Fruit fly (Drosophila melanogaster) whole organism, prepupa: ENCODE measurements around the gene Edg78E.

Experiments
- Blimp-1 ChIP-seq: fragments of 200-800 bp; sonication (Bioruptor generic); optimal IDR thresholded peaks from 3 replicates; lab custom pipeline; 2017; ENCODE audit warnings: missing biosample characterization, missing genetic modification characterization, mild to moderate bottlenecking, moderate library complexity, missing genetic modification reagents
- CG10631 ChIP-seq: fragments of 200-800 bp; sonication (Bioruptor generic); optimal IDR thresholded peaks from 2 replicates; lab custom pipeline; 2016; ENCODE audit warnings: missing biosample characterization, missing genetic modification characterization
- CG10669 ChIP-seq: fragments of 200-800 bp; sonication (Bioruptor generic); optimal IDR thresholded peaks from 3 replicates; lab custom pipeline; 2018; ENCODE audit warnings: missing biosample characterization, mild to moderate bottlenecking, missing genetic modification characterization, moderate library complexity
- CG11762 ChIP-seq: fragments of 200-800 bp; sonication (Bioruptor generic); optimal IDR thresholded peaks from 3 replicates; lab custom pipeline; 2016; ENCODE audit warnings: missing biosample characterization, missing genetic modification characterization; ENCODE audit not compliant: insufficient read depth
- CG15336 ChIP-seq: fragments of 200-800 bp; sonication (Bioruptor generic); IDR thresholded peaks from 2 replicates; pipeline ENCODE4 v1.3.6; 2022; ENCODE audit warnings: missing biosample characterization, missing genetic modification characterization
- CG1621 ChIP-seq: fragments of 200-800 bp; sonication (Bioruptor generic); optimal IDR thresholded peaks from 3 replicates; lab custom pipeline; 2018; ENCODE audit warnings: missing biosample characterization, mild to moderate bottlenecking, missing genetic modification characterization
- CG16779 ChIP-seq: fragments of 200-800 bp; sonication (Bioruptor generic); optimal IDR thresholded peaks from 3 replicates; lab custom pipeline; 2017; ENCODE audit warnings: missing biosample characterization, mild to moderate bottlenecking, missing genetic modification characterization
- CG31627 ChIP-seq: fragments of 200-800 bp; sonication (Bioruptor generic); optimal IDR thresholded peaks from 3 replicates; lab custom pipeline; 2016; ENCODE audit warnings: missing biosample characterization, missing genetic modification characterization
- CG32006 ChIP-seq: fragments of 200-800 bp; sonication (Bioruptor generic); optimal IDR thresholded peaks from 3 replicates; lab custom pipeline; 2017; ENCODE audit warnings: missing biosample characterization, mild to moderate bottlenecking, missing genetic modification characterization
- CG34406 ChIP-seq: fragments of 200-800 bp; sonication (Bioruptor generic); optimal IDR thresholded peaks from 3 replicates; lab custom pipeline; 2016; ENCODE audit warnings: missing biosample characterization, missing genetic modification characterization
- CG3919 ChIP-seq: fragments of 200-800 bp; sonication (Bioruptor generic); optimal IDR thresholded peaks from 3 replicates; lab custom pipeline; 2016; ENCODE audit warnings: missing biosample characterization, missing genetic modification characterization
- CG4318 ChIP-seq: fragments of 200-800 bp; sonication (Bioruptor generic); optimal IDR thresholded peaks from 3 replicates; lab custom pipeline; 2017; ENCODE audit warnings: missing biosample characterization, mild to moderate bottlenecking, missing genetic modification characterization
- CG6163 ChIP-seq: fragments of 200-800 bp; sonication (Bioruptor generic); IDR thresholded peaks from 3 replicates; pipeline ENCODE4 v1.3.6; 2022; ENCODE audit warnings: missing biosample characterization, missing genetic modification characterization
- CG6276 ChIP-seq: fragments of 200-800 bp; sonication (Bioruptor generic); optimal IDR thresholded peaks from 2 replicates; lab custom pipeline; 2017; ENCODE audit warnings: missing biosample characterization, mild to moderate bottlenecking, missing genetic modification characterization
- CG6792 ChIP-seq: fragments of 200-800 bp; sonication (Bioruptor generic); optimal IDR thresholded peaks from 3 replicates; lab custom pipeline; 2016; ENCODE audit warnings: missing biosample characterization, missing genetic modification characterization
- CG6808 ChIP-seq: fragments of 200-800 bp; sonication (Bioruptor generic); optimal IDR thresholded peaks from 3 replicates; lab custom pipeline; 2017; ENCODE audit warnings: missing biosample characterization, missing genetic modification characterization, mild to moderate bottlenecking, moderate library complexity, missing genetic modification reagents
- CG6854 ChIP-seq: fragments of 200-800 bp; sonication (Bioruptor generic); optimal IDR thresholded peaks from 2 replicates; lab custom pipeline; 2017; ENCODE audit warnings: missing biosample characterization, mild to moderate bottlenecking, missing genetic modification characterization
- CG7368 ChIP-seq: fragments of 200-800 bp; sonication (Bioruptor generic); optimal IDR thresholded peaks from 3 replicates; lab custom pipeline; 2016; ENCODE audit warnings: missing biosample characterization, missing genetic modification characterization
- CG8319 ChIP-seq: fragments of 200-800 bp; sonication (Bioruptor generic); optimal IDR thresholded peaks from 3 replicates; lab custom pipeline; 2016; ENCODE audit warnings: missing biosample characterization, missing genetic modification characterization
- CG8632 ChIP-seq: fragments of 200-800 bp; sonication (Bioruptor generic); optimal IDR thresholded peaks from 3 replicates; lab custom pipeline; 2016; ENCODE audit warnings: missing biosample characterization, missing genetic modification characterization
- CG9139 ChIP-seq: fragments of 200-800 bp; sonication (Bioruptor generic); optimal IDR thresholded peaks from 3 replicates; lab custom pipeline; 2017; ENCODE audit warnings: missing biosample characterization, mild to moderate bottlenecking, missing genetic modification characterization
- Eip75B ChIP-seq: fragments of 200-800 bp; sonication (Bioruptor generic); optimal IDR thresholded peaks from 3 replicates; lab custom pipeline; 2016; ENCODE audit warnings: missing biosample characterization, missing genetic modification characterization
- Eip78C ChIP-seq: fragments of 200-800 bp; sonication (Bioruptor generic); peaks from one replicate; lab custom pipeline; 2016; ENCODE audit warnings: missing biosample characterization, missing genetic modification characterization
- Eip93F ChIP-seq: fragments of 200-800 bp; sonication (Bioruptor generic); optimal IDR thresholded peaks from 2 replicates; lab custom pipeline; 2016; ENCODE audit warnings: missing biosample characterization, mild to moderate bottlenecking, missing genetic modification characterization
- Ets21C ChIP-seq: fragments of 200-800 bp; sonication (Bioruptor generic); optimal IDR thresholded peaks from 3 replicates; lab custom pipeline; 2016; ENCODE audit warnings: missing biosample characterization, missing genetic modification characterization
- Ets96B ChIP-seq: fragments of 200-800 bp; optimal IDR thresholded peaks from 2 replicates; lab custom pipeline; 2019; ENCODE audit warnings: missing biosample characterization, mild to moderate bottlenecking, missing genetic modification characterization, moderate library complexity
- Gug ChIP-seq: fragments of 200-800 bp; sonication (Bioruptor generic); IDR thresholded peaks from 2 replicates; pipeline ENCODE4 v1.3.6; 2022; ENCODE audit warnings: missing biosample characterization, missing genetic modification characterization
- Hr38 ChIP-seq: sonication (Bioruptor generic); optimal IDR thresholded peaks from 2 replicates; lab custom pipeline; 2016; ENCODE audit warnings: missing biosample characterization, missing genetic modification characterization
- Hr39 ChIP-seq: fragments of 200-800 bp; sonication (Bioruptor generic); optimal IDR thresholded peaks from 2 replicates; lab custom pipeline; 2016; ENCODE audit warnings: missing biosample characterization, missing genetic modification characterization
- Hr4 ChIP-seq: fragments of 200-800 bp; sonication (Bioruptor generic); optimal IDR thresholded peaks from 3 replicates; lab custom pipeline; 2016; ENCODE audit warnings: missing biosample characterization, missing genetic modification characterization
- Lpt ChIP-seq: fragments of 200-800 bp; sonication (Bioruptor generic); optimal IDR thresholded peaks from 3 replicates; lab custom pipeline; 2016; ENCODE audit warnings: missing biosample characterization, missing genetic modification characterization
- Met ChIP-seq: fragments of 200-800 bp; sonication (Bioruptor generic); optimal IDR thresholded peaks from 3 replicates; lab custom pipeline; 2016; ENCODE audit warnings: missing biosample characterization, missing genetic modification characterization
- Smox ChIP-seq: fragments of 200-800 bp; sonication (Bioruptor generic); optimal IDR thresholded peaks from 3 replicates; lab custom pipeline; 2016; ENCODE audit warnings: missing biosample characterization, missing genetic modification characterization
- Sox14 ChIP-seq: fragments of 200-800 bp; sonication (Bioruptor generic); optimal IDR thresholded peaks from 3 replicates; lab custom pipeline; 2016; ENCODE audit warnings: missing biosample characterization, missing genetic modification characterization
- Sox15 ChIP-seq: fragments of 200-800 bp; sonication (Bioruptor generic); optimal IDR thresholded peaks from 3 replicates; lab custom pipeline; 2016; ENCODE audit warnings: missing biosample characterization, missing genetic modification characterization
- cyc ChIP-seq: fragments of 200-800 bp; sonication (Bioruptor generic); optimal IDR thresholded peaks from 3 replicates; lab custom pipeline; 2016; ENCODE audit warnings: missing biosample characterization, missing genetic modification characterization
- dac ChIP-seq: fragments of 200-800 bp; sonication (Bioruptor generic); optimal IDR thresholded peaks from 2 replicates; lab custom pipeline; 2017; ENCODE audit warnings: missing biosample characterization, mild to moderate bottlenecking, missing genetic modification characterization
- esn ChIP-seq: fragments of 200-800 bp; sonication (Bioruptor generic); optimal IDR thresholded peaks from 2 replicates; lab custom pipeline; 2016; ENCODE audit warnings: missing biosample characterization, mild to moderate bottlenecking, missing genetic modification characterization, moderate library complexity
- fd59A ChIP-seq: fragments of 200-800 bp; sonication (Bioruptor generic); optimal IDR thresholded peaks from 2 replicates; lab custom pipeline; 2017; ENCODE audit warnings: missing biosample characterization, mild to moderate bottlenecking, missing genetic modification characterization, missing genetic modification reagents
- fkh ChIP-seq: fragments of 200-800 bp; sonication (Bioruptor generic); optimal IDR thresholded peaks from 3 replicates; lab custom pipeline; 2017; ENCODE audit warnings: missing biosample characterization, mild to moderate bottlenecking, missing genetic modification characterization, moderate library complexity
- lz ChIP-seq: fragments of 200-800 bp; sonication (Bioruptor generic); optimal IDR thresholded peaks from 3 replicates; lab custom pipeline; 2016; ENCODE audit warnings: missing biosample characterization, missing genetic modification characterization
- net ChIP-seq: fragments of 200-800 bp; sonication (Bioruptor generic); optimal IDR thresholded peaks from 3 replicates; lab custom pipeline; 2016; ENCODE audit warnings: missing biosample characterization, missing genetic modification characterization
- salr ChIP-seq, 2 experiments: fragments of 200-800 bp; sonication (Bioruptor generic); optimal IDR thresholded peaks; 3 replicates each; lab custom pipeline; 2016 to 2018; ENCODE audit warnings: missing biosample characterization in 2 of 2, missing genetic modification characterization in 2 of 2, mild to moderate bottlenecking in 1 of 2
- spab ChIP-seq: fragments of 200-800 bp; sonication (Bioruptor generic); optimal IDR thresholded peaks from 2 replicates; lab custom pipeline; 2017; ENCODE audit warnings: missing biosample characterization, mild to moderate bottlenecking, missing genetic modification characterization, missing genetic modification reagents
- topi ChIP-seq: fragments of 200-800 bp; sonication (Bioruptor generic); optimal IDR thresholded peaks from 3 replicates; lab custom pipeline; 2016; ENCODE audit warnings: missing biosample characterization, missing genetic modification characterization
- vri ChIP-seq: fragments of 200-800 bp; sonication (Bioruptor generic); optimal IDR thresholded peaks from 3 replicates; lab custom pipeline; 2016; ENCODE audit warnings: missing biosample characterization, mild to moderate bottlenecking, missing genetic modification characterization

The Edg78E gene

DNA sequence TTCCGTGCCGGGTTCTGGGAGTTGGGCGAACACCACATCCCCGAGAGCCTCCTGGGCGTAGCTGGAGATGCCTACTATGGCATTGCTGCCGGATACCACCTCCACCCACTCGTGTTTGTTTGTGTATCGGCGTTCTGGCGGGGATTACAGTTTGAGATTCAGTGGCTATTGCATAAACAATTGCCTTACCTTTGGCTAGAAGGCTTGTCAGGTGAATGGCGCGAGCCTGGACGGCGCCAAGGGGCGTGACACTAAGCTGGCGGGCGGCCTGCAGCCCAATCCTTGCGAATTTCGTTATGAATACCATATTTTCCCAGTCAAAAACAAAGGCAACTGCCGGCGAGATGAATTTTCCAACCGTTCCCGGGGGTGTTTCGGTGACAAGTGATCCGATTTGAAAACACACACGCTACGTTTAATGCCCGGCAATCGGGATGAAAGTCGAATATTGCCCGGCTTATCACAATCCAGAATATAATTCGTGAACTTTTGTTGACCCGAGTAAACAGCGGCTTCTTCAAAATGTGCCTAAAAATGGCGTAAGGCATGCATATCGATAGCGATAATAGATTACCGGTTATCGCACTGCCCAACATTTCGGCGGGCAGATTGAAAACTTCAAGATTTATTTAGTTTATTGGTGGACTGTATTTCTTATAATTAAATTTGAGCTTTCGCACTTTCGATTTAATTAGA lies 16.5 kb downstream of the Edg78E start, which contains the start of gene ppl (continued):
- no peak for TF ChIP-seq Sox15 (GFP tag; lab: Kevin White, UChicago)
- TF ChIP-seq spab, result no peak
- no peak for TF ChIP-seq esn (GFP tag; lab: Kevin White, UChicago)
- peak; percentile 96 for TF ChIP-seq fkh (GFP tag; lab: Kevin White, UChicago)
- TF ChIP-seq CG34406 (GFP tag; lab: Kevin White, UChicago), result no peak
- no peak for TF ChIP-seq CG6808
- TF ChIP-seq Eip75B (GFP tag; lab: Kevin White, UChicago), result no peak
- no peak for TF ChIP-seq CG6792
- TF ChIP-seq CG10669 (GFP tag; lab: Kevin White, UChicago), result no peak
- no peak for TF ChIP-seq Hr39
- no peak for TF ChIP-seq Gug (GFP tag; lab: Robert Waterston, UW)
- TF ChIP-seq CG15336 (GFP tag; lab: Robert Waterston, UW), result no peak
- TF ChIP-seq Blimp-1, result no peak
- no peak for TF ChIP-seq CG6854 (GFP tag; lab: Kevin White, UChicago)
- no peak for TF ChIP-seq Smox

DNA sequence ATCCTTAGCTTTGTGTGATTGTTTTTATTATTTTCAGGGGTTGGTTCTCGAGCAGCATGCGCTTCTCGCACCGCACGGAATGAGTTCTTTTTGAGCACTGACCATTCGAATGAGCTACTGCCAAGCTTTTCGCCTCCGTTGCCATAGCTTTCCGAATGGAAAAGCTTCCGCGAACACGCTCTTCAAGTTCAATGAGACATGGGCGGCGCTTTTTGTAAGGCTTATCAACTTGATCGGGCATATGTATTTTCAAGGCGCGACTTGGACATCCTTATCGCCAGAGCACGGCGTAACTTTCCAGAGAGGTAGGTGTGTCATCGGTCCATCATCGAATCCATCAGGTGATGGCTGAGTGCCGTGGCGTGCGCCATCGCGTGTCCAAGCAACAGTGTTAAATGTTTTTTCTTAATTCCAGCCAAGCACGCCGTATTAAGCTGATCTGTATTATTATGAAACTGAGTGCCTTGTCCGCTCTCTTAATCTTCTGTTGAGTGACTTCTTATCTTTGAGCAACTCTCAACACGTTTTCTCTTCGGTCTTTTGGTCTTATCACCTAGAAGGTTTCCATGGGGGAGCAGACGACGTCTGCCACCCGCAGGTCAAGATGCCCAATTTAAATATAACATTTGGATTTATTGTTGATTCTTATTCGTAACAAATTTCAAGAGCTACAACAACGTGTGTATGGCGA lies 17.6 kb downstream of the Edg78E start, which contains the start of gene AcCoAS:
Gene AcCoAS (minus strand): TSS at position 368 of the 691 bp plus-strand sequence.
- no peak for TF ChIP-seq fkh (GFP tag; lab: Kevin White, UChicago)
- TF ChIP-seq net (GFP tag; lab: Kevin White, UChicago), result peak; percentile 30
- TF ChIP-seq CG6854 (GFP tag; lab: Kevin White, UChicago), result peak; percentile 29
- TF ChIP-seq cyc (GFP tag; lab: Kevin White, UChicago), result peak; percentile 41
- TF ChIP-seq CG6163 (GFP tag; lab: Robert Waterston, UW), result no peak; the same call in 2 of the 3 replicates
- no peak for TF ChIP-seq CG9139 (GFP tag; lab: Kevin White, UChicago)
- TF ChIP-seq salr (GFP tag; optimal IDR thresholded peaks at IDR 0.05; lab: Kevin White, UChicago), result no peak
- TF ChIP-seq Met (GFP tag; lab: Kevin White, UChicago), result peak; percentile 45
- TF ChIP-seq CG1621 (tag; lab: Kevin White, UChicago), result peak; percentile 21
- TF ChIP-seq CG6808, result no peak
- TF ChIP-seq CG8319, result peak; percentile 33
- no peak for TF ChIP-seq CG6276 (GFP tag; lab: Kevin White, UChicago)
- TF ChIP-seq Hr38 (GFP tag; lab: Kevin White, UChicago), result no peak
- TF ChIP-seq topi (GFP tag; lab: Kevin White, UChicago), result peak; percentile 50
- TF ChIP-seq vri (GFP tag; lab: Kevin White, UChicago), result peak; percentile 94
- peak; percentile 44 for TF ChIP-seq CG16779 (tag; lab: Kevin White, UChicago)
- TF ChIP-seq CG8632 (GFP tag; lab: Kevin White, UChicago), result peak; percentile 52
- no peak for TF ChIP-seq dac
- TF ChIP-seq CG10631 (GFP tag; lab: Kevin White, UChicago), result no peak
- peak; percentile 37 for TF ChIP-seq Sox14 (GFP tag; lab: Kevin White, UChicago)
- TF ChIP-seq Eip75B (GFP tag; lab: Kevin White, UChicago), result peak; percentile 42
- TF ChIP-seq CG4318 (GFP tag; lab: Kevin White, UChicago), result no peak
- peak; percentile 54 for TF ChIP-seq CG6792
- peak; percentile 39 for TF ChIP-seq lz (GFP tag; lab: Kevin White, UChicago)
- no peak for TF ChIP-seq Gug (GFP tag; lab: Robert Waterston, UW)
- TF ChIP-seq CG15336 (GFP tag; lab: Robert Waterston, UW), result peak; percentile 25; the same call in 1 of the 2 replicates
- TF ChIP-seq CG32006 (GFP tag; lab: Kevin White, UChicago), result peak; percentile 1
- TF ChIP-seq CG31627 (GFP tag; lab: Kevin White, UChicago), result peak; percentile 29
- TF ChIP-seq Ets21C (GFP tag; lab: Kevin White, UChicago), result no peak
- no peak for TF ChIP-seq spab
- no peak for TF ChIP-seq Sox15 (GFP tag; lab: Kevin White, UChicago)
- TF ChIP-seq esn (GFP tag; lab: Kevin White, UChicago), result peak; percentile 59
- peak; percentile 38 for TF ChIP-seq CG7368
- peak; percentile 25 for TF ChIP-seq Eip93F (GFP tag; lab: Kevin White, UChicago)
- peak; percentile 18 for TF ChIP-seq CG10669 (GFP tag; lab: Kevin White, UChicago)
- TF ChIP-seq Hr39, result peak; percentile 22
- peak; percentile 95 for TF ChIP-seq Eip78C (GFP tag; lab: Kevin White, UChicago)
- TF ChIP-seq Ets96B, result peak; percentile 12
- no peak for TF ChIP-seq CG11762 (GFP tag; lab: Kevin White, UChicago)
- peak; percentile 21 for TF ChIP-seq CG34406 (GFP tag; lab: Kevin White, UChicago)
- no peak for TF ChIP-seq Lpt
- TF ChIP-seq Hr4 (GFP tag; lab: Kevin White, UChicago), result no peak
- TF ChIP-seq fd59A (GFP tag; lab: Kevin White, UChicago), result no peak
- TF ChIP-seq CG3919, result peak; percentile 46
